Worm (Caenorhabditis elegans): ENCODE results near the gene coh-3.
A peak's percentile ranks its signal among the peaks of the same experiment; 100 is the strongest.
"Not testable (repeated sequence)": the region's sequence is repeated elsewhere in the genome, so short reads cannot be mapped to it uniquely, and the experiment has no call there.

The coh-3 gene

DNA sequence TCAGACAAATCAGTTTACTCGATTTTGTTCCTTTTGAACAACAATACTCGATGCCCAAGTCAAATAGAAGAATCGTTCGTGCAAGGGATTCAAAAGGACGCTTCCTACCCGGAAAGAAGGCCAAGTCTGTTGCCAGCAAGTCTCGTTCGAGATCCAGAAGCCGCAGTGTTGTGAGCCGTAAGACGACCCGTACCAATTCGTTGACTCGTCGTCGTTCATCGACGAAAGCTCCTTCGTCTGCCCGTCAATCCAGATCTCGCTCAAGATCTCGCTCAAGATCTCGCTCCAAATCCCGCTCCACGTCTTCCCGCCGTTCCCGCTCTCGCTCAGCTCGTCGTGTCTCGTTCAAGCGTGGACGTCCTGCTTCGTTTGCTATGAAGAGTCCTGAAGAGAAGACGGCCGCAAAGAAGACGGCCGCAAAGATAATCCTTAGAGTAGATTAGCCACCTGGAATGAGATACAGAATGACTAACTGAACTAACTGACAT, 3.4 kb downstream of the coh-3 start, which contains the start of gene F08H9.2:
TSS of gene F08H9.2 (plus strand) at position 51 of the 488 bp plus-strand sequence.
- no peak for TF ChIP-seq ref-1 (GFP tag; conservative IDR thresholded peaks at IDR 0.05)
- TF ChIP-seq ztf-29 (GFP tag; IDR thresholded peaks at IDR 0.05), result no peak
- TF ChIP-seq med-1 (GFP tag; optimal IDR thresholded peaks at IDR 0.05; ENCODE audit: insufficient read depth), result no peak

DNA sequence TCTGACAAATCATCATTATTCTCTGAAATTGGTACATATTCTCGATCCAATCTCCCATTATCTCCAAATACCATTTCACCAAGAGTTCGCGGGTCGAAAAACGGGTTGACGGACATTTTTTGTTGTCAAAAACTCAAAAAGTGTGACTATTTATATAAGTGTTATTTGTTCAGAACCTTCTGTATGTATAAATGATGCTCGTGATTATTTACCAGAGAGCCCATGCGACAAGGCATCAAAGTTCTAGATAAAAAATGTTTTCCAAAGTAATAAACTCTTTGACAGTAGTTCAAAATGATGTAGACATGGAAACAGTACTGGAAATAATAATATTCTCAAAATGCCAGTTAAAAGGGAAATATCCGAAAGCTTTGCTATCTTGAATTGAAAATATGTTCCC, 5.4 kb downstream of the coh-3 start:
- TF ChIP-seq tab-1 (GFP tag; IDR thresholded peaks at IDR 0.05) (no peak), ztf-29 (GFP tag; IDR thresholded peaks at IDR 0.05) (no peak)

DNA sequence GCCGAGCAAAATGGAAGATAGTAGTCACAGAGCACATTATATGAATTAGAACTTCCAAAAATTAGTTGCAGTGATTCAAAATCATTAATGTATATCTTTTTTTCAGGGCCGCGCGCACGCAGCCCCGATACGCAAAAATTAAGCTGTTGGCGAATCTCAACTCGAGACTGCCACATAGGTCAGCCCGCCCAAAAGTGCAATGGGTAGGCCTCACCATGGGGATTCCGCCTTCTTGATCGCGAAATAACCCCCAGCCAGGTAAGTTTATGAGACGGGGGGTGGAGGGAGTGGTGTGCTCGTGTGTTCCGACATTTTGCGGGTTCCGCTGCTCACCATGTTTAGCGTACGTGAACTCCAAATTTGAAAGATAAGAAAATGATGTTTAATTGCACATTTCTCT, 5.9 kb downstream of the coh-3 start, which contains the start of gene F08H9.3:
TSS of gene F08H9.3 (minus strand) at position 252 of the 400 bp plus-strand sequence.
- not testable (repeated sequence) for TF ChIP-seq cog-1 (tag; optimal IDR thresholded peaks at IDR 0.05); klf-2 (GFP tag; conservative IDR thresholded peaks at IDR 0.05); tab-1 (GFP tag; IDR thresholded peaks at IDR 0.05)

DNA sequence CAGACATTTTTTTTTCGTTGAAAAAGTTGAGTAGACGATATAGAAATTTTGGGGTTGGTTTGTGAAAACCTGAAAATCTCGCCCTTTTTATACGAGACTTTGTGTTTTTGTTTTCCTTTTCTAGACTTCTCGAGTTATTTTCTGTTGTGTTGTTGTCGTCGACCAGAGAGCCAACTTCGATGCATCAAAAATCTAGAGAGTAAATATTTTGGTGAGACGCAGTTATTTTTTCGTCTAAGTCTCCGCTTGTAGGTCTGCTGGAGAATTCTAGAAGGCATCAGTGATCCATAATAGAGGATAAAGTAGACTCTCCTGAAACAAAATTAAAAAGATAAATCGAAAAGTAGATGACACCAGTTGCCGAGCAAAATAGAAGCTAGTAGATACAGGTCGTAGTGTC, 7.1 kb downstream of the coh-3 start, which contains the start of gene F08H9.4:
TSS of gene F08H9.4 (minus strand) at position 61 of the 400 bp plus-strand sequence.
- TF ChIP-seq ztf-23 (GFP tag; IDR thresholded peaks at IDR 0.05) (no peak), ref-1 (GFP tag; conservative IDR thresholded peaks at IDR 0.05) (no peak), tab-1 (GFP tag; IDR thresholded peaks at IDR 0.05) (no peak), ztf-29 (GFP tag; IDR thresholded peaks at IDR 0.05) (no peak), flt-1 (GFP tag; IDR thresholded peaks at IDR 0.05) (no peak), cog-1 (tag; optimal IDR thresholded peaks at IDR 0.05) (no peak), T22C8.4 (GFP tag; IDR thresholded peaks at IDR 0.05) (no peak), med-1 (GFP tag; optimal IDR thresholded peaks at IDR 0.05; ENCODE audit: insufficient read depth) (no peak), klf-2 (GFP tag; conservative IDR thresholded peaks at IDR 0.05) (no peak)

DNA sequence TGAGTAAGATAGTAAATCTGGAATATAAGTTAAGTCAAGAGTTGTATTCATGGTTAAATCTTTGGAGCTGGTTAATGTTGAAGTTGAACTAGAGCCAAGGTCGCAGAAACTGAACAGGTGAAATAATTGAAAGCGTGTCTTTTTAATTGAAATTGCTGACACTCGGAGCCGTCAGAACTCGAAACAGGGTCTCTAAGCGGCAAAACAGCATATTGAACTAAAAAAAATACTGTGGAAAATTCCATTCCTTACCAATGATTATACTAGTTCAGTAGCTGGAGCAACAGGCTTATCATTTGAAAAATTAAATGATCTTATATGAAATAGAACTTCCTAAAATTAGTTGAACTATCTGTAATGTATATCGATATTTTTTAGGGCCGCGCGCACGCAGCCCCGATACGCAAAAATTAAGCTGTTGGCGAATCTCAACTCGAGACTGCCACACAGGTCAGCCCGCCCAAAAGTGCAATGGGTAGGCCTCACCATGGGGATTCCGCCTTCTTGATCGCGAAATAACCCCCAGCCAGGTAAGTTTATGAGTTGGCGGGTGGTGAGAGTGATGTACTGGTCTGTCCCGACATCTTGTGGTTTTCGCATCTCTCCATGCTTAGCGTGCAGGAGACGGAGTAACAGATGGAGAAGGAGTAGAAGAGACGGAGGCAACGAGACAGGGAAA, 11.1 kb downstream of the coh-3 start, which contains the start of gene srz-97:
TSS of gene srz-97 (minus strand) at position 51 of the 679 bp plus-strand sequence.
- TF ChIP-seq flt-1 (GFP tag; IDR thresholded peaks at IDR 0.05) (0 out of 2 replicates have a peak, but pooled peaks have one; percentile 11), tab-1 (GFP tag; IDR thresholded peaks at IDR 0.05) (no peak), ref-1 (GFP tag; conservative IDR thresholded peaks at IDR 0.05) (0 out of 2 replicates have a peak, but pooled peaks have one; percentile 41)

DNA sequence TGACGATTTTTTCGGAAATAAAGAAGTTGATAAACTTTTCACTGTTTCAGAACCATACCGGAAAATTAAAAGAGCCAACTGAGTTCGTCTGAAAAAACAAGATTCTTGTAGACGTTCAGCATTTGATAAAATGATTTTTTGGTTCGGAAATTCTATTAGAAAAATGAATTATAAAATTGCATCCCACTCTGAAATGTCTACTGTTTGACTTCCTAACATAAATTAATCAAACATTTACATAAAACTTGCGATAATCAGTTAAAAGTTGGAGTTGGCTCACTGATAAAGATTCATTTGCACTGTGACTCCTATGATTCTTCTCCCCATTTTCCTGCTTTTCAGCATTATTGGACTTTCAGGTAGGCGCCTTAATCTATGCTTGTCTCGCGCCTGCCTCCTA, 11.7 kb downstream of the coh-3 start, which contains the start of gene clec-57:
TSS of gene clec-57 (plus strand) at position 301 of the 400 bp plus-strand sequence.
- TF ChIP-seq ztf-29 (GFP tag; IDR thresholded peaks at IDR 0.05) (no peak), tab-1 (GFP tag; IDR thresholded peaks at IDR 0.05) (no peak), ref-1 (GFP tag; conservative IDR thresholded peaks at IDR 0.05) (no peak), T22C8.4 (GFP tag; IDR thresholded peaks at IDR 0.05) (no peak), ztf-23 (GFP tag; IDR thresholded peaks at IDR 0.05) (no peak), klf-2 (GFP tag; conservative IDR thresholded peaks at IDR 0.05) (no peak), flt-1 (GFP tag; IDR thresholded peaks at IDR 0.05) (no peak), med-1 (GFP tag; optimal IDR thresholded peaks at IDR 0.05; ENCODE audit: insufficient read depth) (no peak), cog-1 (tag; optimal IDR thresholded peaks at IDR 0.05) (no peak)

DNA sequence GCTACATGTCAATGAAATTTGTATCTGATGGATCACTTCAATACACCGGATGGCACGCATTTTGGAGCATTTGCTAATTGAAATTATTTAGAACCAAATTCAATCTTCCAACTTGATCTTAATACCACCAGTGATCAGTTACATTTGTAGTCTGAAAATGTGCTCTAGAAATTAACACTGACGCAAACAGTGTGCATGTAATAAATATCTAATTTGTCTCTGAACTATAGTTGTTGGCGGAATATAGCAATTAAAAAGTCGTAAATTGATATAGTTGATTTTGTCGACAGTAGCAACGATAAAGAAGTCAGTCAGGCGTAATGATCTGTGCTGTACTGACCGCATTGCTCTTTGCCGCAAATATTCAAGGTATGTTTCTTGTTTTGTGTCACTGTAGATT, 15.0 kb downstream of the coh-3 start, which contains the start of gene clec-227:
TSS of gene clec-227 (plus strand) at position 301 of the 400 bp plus-strand sequence.
- TF ChIP-seq klf-2 (GFP tag; conservative IDR thresholded peaks at IDR 0.05) (no peak), ztf-29 (GFP tag; IDR thresholded peaks at IDR 0.05) (no peak), T22C8.4 (GFP tag; IDR thresholded peaks at IDR 0.05) (no peak), ztf-23 (GFP tag; IDR thresholded peaks at IDR 0.05) (no peak), tab-1 (GFP tag; IDR thresholded peaks at IDR 0.05) (no peak), flt-1 (GFP tag; IDR thresholded peaks at IDR 0.05) (no peak), med-1 (GFP tag; optimal IDR thresholded peaks at IDR 0.05; ENCODE audit: insufficient read depth) (no peak)

DNA sequence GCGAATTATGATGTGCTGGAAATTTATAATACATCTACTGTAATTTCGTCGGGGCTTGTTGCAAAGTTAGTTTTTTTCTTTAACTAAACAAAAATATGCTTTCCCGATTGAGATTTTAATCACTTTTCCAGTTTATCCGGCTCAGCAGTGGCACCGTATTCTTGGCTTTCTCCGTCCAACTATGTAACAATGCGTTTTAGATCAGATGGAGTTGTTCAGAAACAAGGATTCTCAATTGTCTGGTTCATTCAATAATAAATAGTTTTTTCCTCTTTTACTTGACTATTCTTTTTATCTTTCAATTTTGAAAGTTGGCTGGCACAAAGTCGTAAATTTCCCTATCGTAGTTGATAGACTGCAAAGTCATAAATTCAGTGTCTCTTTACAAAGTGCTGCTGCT, 16.9 kb downstream of the coh-3 start, which contains the start of gene clec-56:
TSS of gene clec-56 (plus strand) at position 301 of the 400 bp plus-strand sequence.
- TF ChIP-seq T22C8.4 (GFP tag; IDR thresholded peaks at IDR 0.05), result no peak
- TF ChIP-seq ref-1 (GFP tag; conservative IDR thresholded peaks at IDR 0.05), result no peak
- no peak for TF ChIP-seq flt-1 (GFP tag; IDR thresholded peaks at IDR 0.05)
- no peak for TF ChIP-seq ztf-23 (GFP tag; IDR thresholded peaks at IDR 0.05)
- TF ChIP-seq klf-2 (GFP tag; conservative IDR thresholded peaks at IDR 0.05), result no peak
- TF ChIP-seq ztf-29 (GFP tag; IDR thresholded peaks at IDR 0.05), result no peak
- TF ChIP-seq cog-1 (tag; optimal IDR thresholded peaks at IDR 0.05), result no peak
- no peak for TF ChIP-seq med-1 (GFP tag; optimal IDR thresholded peaks at IDR 0.05; ENCODE audit: insufficient read depth)
- TF ChIP-seq tab-1 (GFP tag; IDR thresholded peaks at IDR 0.05), result no peak

DNA sequence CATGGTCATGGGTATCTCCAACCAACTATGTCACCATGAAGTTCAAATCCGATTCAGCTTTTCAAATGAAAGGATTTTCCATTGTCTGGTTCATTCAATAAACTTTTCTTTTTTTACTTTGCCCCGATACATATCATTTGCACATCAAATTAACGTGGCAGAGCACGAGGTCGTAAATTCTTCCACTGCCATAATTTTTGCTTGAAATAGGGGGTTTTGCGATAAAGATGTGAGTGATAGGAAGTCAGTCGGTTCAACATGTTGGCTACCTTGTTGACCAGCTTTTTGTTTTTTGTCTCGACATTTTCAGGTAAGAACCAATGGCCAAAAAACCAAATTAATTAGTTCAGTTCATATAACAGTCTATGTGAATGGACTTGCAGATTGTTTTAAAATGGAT, 19.5 kb downstream of the coh-3 start, which contains the start of gene clec-54:
TSS of gene clec-54 (plus strand) at position 224 of the 400 bp plus-strand sequence.
- TF ChIP-seq ztf-29 (GFP tag; IDR thresholded peaks at IDR 0.05) (no peak), cog-1 (tag; optimal IDR thresholded peaks at IDR 0.05) (no peak), klf-2 (GFP tag; conservative IDR thresholded peaks at IDR 0.05) (no peak), flt-1 (GFP tag; IDR thresholded peaks at IDR 0.05) (no peak), tab-1 (GFP tag; IDR thresholded peaks at IDR 0.05) (no peak), ztf-23 (GFP tag; IDR thresholded peaks at IDR 0.05) (no peak)

DNA sequence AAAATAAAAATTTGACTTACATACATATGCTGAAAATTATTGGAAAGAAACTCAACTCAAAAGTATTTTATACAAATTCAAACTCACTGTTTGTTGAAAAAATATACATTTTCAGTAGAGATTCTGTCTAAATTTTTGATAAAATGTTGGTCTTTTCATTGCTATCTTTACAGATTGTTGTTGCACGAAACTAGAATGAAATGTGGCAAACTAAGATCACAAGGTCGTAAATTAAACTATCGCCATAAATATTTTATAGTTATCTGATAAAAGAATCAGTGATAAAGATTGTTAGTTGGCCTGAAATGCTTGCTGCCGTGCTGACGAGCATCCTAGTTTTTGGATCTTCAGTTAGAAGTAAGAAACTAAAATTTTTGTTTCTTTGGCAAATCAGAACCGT, 21.8 kb downstream of the coh-3 start, which contains the start of gene clec-55:
TSS of gene clec-55 (plus strand) at position 301 of the 400 bp plus-strand sequence.
- no peak for TF ChIP-seq klf-2 (GFP tag; conservative IDR thresholded peaks at IDR 0.05)
- no peak for TF ChIP-seq flt-1 (GFP tag; IDR thresholded peaks at IDR 0.05)
